Fruit fly (Drosophila melanogaster) whole organism, embryonic: ENCODE measurements around the gene CG15332.

Experiments used
- Aef1 ChIP-seq: fragments of 200-800 bp; sonication (Bioruptor generic); IDR thresholded peaks from 3 replicates; pipeline ENCODE4 v1.3.6; 2022; ENCODE audit warnings: missing biosample characterization, missing genetic modification characterization
- Asciz ChIP-seq: fragments of 200-800 bp; sonication (Bioruptor generic); optimal IDR thresholded peaks from 2 replicates; lab custom pipeline; 2017; ENCODE audit warnings: missing biosample characterization, mild to moderate bottlenecking, missing genetic modification characterization, missing genetic modification reagents
- CG10209 ChIP-seq: fragments of 200-800 bp; sonication (Bioruptor generic); optimal IDR thresholded peaks from 3 replicates; lab custom pipeline; 2017; ENCODE audit warnings: missing biosample characterization, mild to moderate bottlenecking, missing genetic modification characterization, missing genetic modification reagents
- CG1024 ChIP-seq: fragments of 200-800 bp; sonication (Bioruptor generic); IDR thresholded peaks from 2 replicates; pipeline ENCODE4 v1.3.6; 2022; ENCODE audit warnings: missing biosample characterization, missing genetic modification characterization
- CG10979 ChIP-seq: fragments of 200-800 bp; sonication (Bioruptor generic); optimal IDR thresholded peaks from 2 replicates; lab custom pipeline; 2018; ENCODE audit warnings: missing biosample characterization, mild to moderate bottlenecking, missing genetic modification characterization, moderate library complexity
- CG11247 ChIP-seq: fragments of 200-800 bp; sonication (Bioruptor generic); IDR thresholded peaks from 2 replicates; pipeline ENCODE4 v1.3.6; 2022; ENCODE audit warnings: missing biosample characterization, missing genetic modification characterization
- CG12659 ChIP-seq: fragments of 200-800 bp; sonication (Bioruptor generic); optimal IDR thresholded peaks from 3 replicates; lab custom pipeline; 2017; ENCODE audit warnings: mild to moderate bottlenecking, missing biosample characterization, missing genetic modification reagents, missing genetic modification characterization
- CG14441 ChIP-seq: fragments of 200-800 bp; sonication (Bioruptor generic); IDR thresholded peaks from 2 replicates; pipeline ENCODE4 v1.3.6; 2022; ENCODE audit warnings: missing biosample characterization, missing genetic modification characterization
- CG15269 ChIP-seq: fragments of 200-800 bp; sonication (Bioruptor generic); optimal IDR thresholded peaks from 2 replicates; lab custom pipeline; 2018; ENCODE audit warnings: missing biosample characterization, mild to moderate bottlenecking, missing genetic modification characterization, moderate library complexity
- CG18262 ChIP-seq: fragments of 200-800 bp; optimal IDR thresholded peaks from 3 replicates; lab custom pipeline; 2019; ENCODE audit warnings: missing biosample characterization, mild to moderate bottlenecking, missing genetic modification characterization, moderate library complexity
- CG30403 ChIP-seq: fragments of 200-800 bp; sonication (Bioruptor generic); optimal IDR thresholded peaks from 3 replicates; lab custom pipeline; 2016; ENCODE audit warnings: missing biosample characterization, missing genetic modification characterization
- CG3995 ChIP-seq: fragments of 200-800 bp; sonication (Bioruptor generic); optimal IDR thresholded peaks from 3 replicates; lab custom pipeline; 2016; ENCODE audit warnings: missing biosample characterization, missing genetic modification characterization
- CG4820 ChIP-seq: fragments of 200-800 bp; sonication (Bioruptor generic); optimal IDR thresholded peaks from 3 replicates; lab custom pipeline; 2016; ENCODE audit warnings: missing biosample characterization, missing genetic modification characterization
- CG6175 ChIP-seq: fragments of 200-800 bp; sonication (Bioruptor generic); IDR thresholded peaks from 3 replicates; pipeline ENCODE4 v1.3.6; 2022; ENCODE audit warnings: missing biosample characterization, missing genetic modification characterization
- CG6654 ChIP-seq: fragments of 200-800 bp; sonication (Bioruptor generic); optimal IDR thresholded peaks from 2 replicates; lab custom pipeline; 2017; ENCODE audit warnings: missing biosample characterization, mild to moderate bottlenecking, missing genetic modification characterization
- CG6689 ChIP-seq: fragments of 200-800 bp; sonication (Bioruptor generic); IDR thresholded peaks from 2 replicates; pipeline ENCODE4 v1.3.6; 2022; ENCODE audit warnings: missing biosample characterization, missing genetic modification characterization
- CG8290 ChIP-seq, 3 experiments: fragments of 200-800 bp; sonication (Bioruptor generic); optimal IDR thresholded peaks; 2 replicates each; lab custom pipeline; 2016 to 2019; ENCODE audit warnings: missing biosample characterization in 3 of 3, missing genetic modification characterization in 3 of 3, mild to moderate bottlenecking in 2 of 3, moderate library complexity in 1 of 3
- CG8944 ChIP-seq: fragments of 200-800 bp; sonication (Bioruptor generic); optimal IDR thresholded peaks from 3 replicates; lab custom pipeline; 2016; ENCODE audit warnings: missing biosample characterization, missing genetic modification characterization
- CG9932 ChIP-seq: fragments of 200-800 bp; sonication (Bioruptor generic); IDR thresholded peaks from 2 replicates; pipeline ENCODE4 v1.3.6; 2022; ENCODE audit warnings: missing biosample characterization, missing genetic modification characterization
- Dll ChIP-seq: fragments of 200-800 bp; sonication (Bioruptor generic); IDR thresholded peaks from 4 replicates; pipeline ENCODE4 v1.3.6; 2022; ENCODE audit warnings: missing biosample characterization, missing genetic modification characterization; ENCODE audit not compliant: partially characterized antibody
- Ets65A ChIP-seq: fragments of 200-800 bp; sonication (Bioruptor generic); peaks from one replicate; lab custom pipeline; 2016; ENCODE audit warnings: missing biosample characterization, missing genetic modification characterization
- Fer1 ChIP-seq: fragments of 200-800 bp; sonication (Bioruptor generic); optimal IDR thresholded peaks from 2 replicates; lab custom pipeline; 2017; ENCODE audit warnings: missing biosample characterization, mild to moderate bottlenecking, missing genetic modification characterization
- HLH3B ChIP-seq: fragments of 200-800 bp; sonication (Bioruptor generic); IDR thresholded peaks from 2 replicates; pipeline ENCODE4 v1.3.6; 2022; ENCODE audit warnings: missing biosample characterization, missing genetic modification characterization
- HmgD ChIP-seq: fragments of 200-800 bp; sonication (Bioruptor generic); optimal IDR thresholded peaks from 3 replicates; lab custom pipeline; 2016; ENCODE audit warnings: missing biosample characterization, missing genetic modification characterization
- Mrtf ChIP-seq: fragments of 200-800 bp; sonication (Bioruptor generic); IDR thresholded peaks from 3 replicates; pipeline ENCODE4 v1.3.6; 2022; ENCODE audit warnings: missing biosample characterization, missing genetic modification characterization
- NK7.1 ChIP-seq: fragments of 200-800 bp; sonication (Bioruptor generic); optimal IDR thresholded peaks from 3 replicates; lab custom pipeline; 2016; ENCODE audit warnings: missing biosample characterization, missing genetic modification characterization
- PHDP ChIP-seq: fragments of 200-800 bp; sonication (Bioruptor generic); optimal IDR thresholded peaks from 3 replicates; lab custom pipeline; 2018; ENCODE audit warnings: missing biosample characterization, mild to moderate bottlenecking, missing genetic modification characterization, moderate library complexity
- Pdp1 ChIP-seq, 2 experiments: fragments of 200-800 bp; sonication (Bioruptor generic); optimal IDR thresholded peaks; 3 replicates each; lab custom pipeline; 2016; ENCODE audit warnings: missing biosample characterization in 2 of 2, missing genetic modification characterization in 2 of 2, mild to moderate bottlenecking in 1 of 2, moderate library complexity in 1 of 2
- Sry-δ ChIP-seq: fragments of 200-800 bp; sonication (Bioruptor generic); optimal IDR thresholded peaks from 2 replicates; lab custom pipeline; 2016; ENCODE audit warnings: missing biosample characterization, missing genetic modification characterization
- bcd ChIP-seq: fragments of 200-800 bp; sonication (Bioruptor generic); optimal IDR thresholded peaks from 2 replicates; lab custom pipeline; 2017; ENCODE audit warnings: missing biosample characterization, mild to moderate bottlenecking, missing genetic modification characterization
- bsh ChIP-seq, 2 experiments: fragments of 200-800 bp; sonication (Bioruptor generic); optimal IDR thresholded peaks; 2 replicates each; lab custom pipeline; 2017 to 2018; ENCODE audit warnings: mild to moderate bottlenecking in 2 of 2, missing biosample characterization in 2 of 2, missing genetic modification characterization in 2 of 2, moderate library complexity in 1 of 2
- cg ChIP-seq: fragments of 200-800 bp; sonication (Bioruptor generic); optimal IDR thresholded peaks from 3 replicates; lab custom pipeline; 2019; ENCODE audit warnings: missing biosample characterization, mild to moderate bottlenecking, missing genetic modification characterization, moderate library complexity
- crp ChIP-seq, 2 experiments: fragments of 200-800 bp; sonication (Bioruptor generic); optimal IDR thresholded peaks; 2 replicates in 1 of 2; 3 replicates in 1 of 2; lab custom pipeline; 2017; ENCODE audit warnings: missing biosample characterization in 2 of 2, missing genetic modification characterization in 2 of 2, mild to moderate bottlenecking in 1 of 2, moderate library complexity in 1 of 2
- eyg ChIP-seq: fragments of 200-800 bp; sonication (Bioruptor generic); optimal IDR thresholded peaks from 3 replicates; lab custom pipeline; 2016; ENCODE audit warnings: missing biosample characterization, missing genetic modification characterization
- hb ChIP-seq: fragments of 200-800 bp; sonication (Bioruptor generic); IDR thresholded peaks from 3 replicates; pipeline ENCODE4 v1.3.6; 2022; ENCODE audit warnings: missing biosample characterization, missing genetic modification characterization; ENCODE audit not compliant: partially characterized antibody
- jigr1 ChIP-seq: fragments of 200-800 bp; sonication (Bioruptor generic); IDR thresholded peaks from 3 replicates; pipeline ENCODE4 v1.3.6; 2022; ENCODE audit warnings: missing biosample characterization, missing genetic modification characterization
- maf-S ChIP-seq: fragments of 200-800 bp; sonication (Bioruptor generic); optimal IDR thresholded peaks from 2 replicates; lab custom pipeline; 2016; ENCODE audit warnings: missing biosample characterization, missing genetic modification characterization
- nom ChIP-seq: fragments of 200-800 bp; sonication (Bioruptor generic); optimal IDR thresholded peaks from 2 replicates; lab custom pipeline; 2017; ENCODE audit warnings: missing biosample characterization, missing genetic modification characterization, mild to moderate bottlenecking, moderate library complexity, missing genetic modification reagents
- pb ChIP-seq: fragments of 200-800 bp; sonication (Bioruptor generic); optimal IDR thresholded peaks from 3 replicates; lab custom pipeline; 2016; ENCODE audit warnings: missing biosample characterization, missing genetic modification characterization
- pho ChIP-seq: fragments of 200-800 bp; sonication (Bioruptor generic); optimal IDR thresholded peaks from 2 replicates; lab custom pipeline; 2016; ENCODE audit warnings: missing biosample characterization, missing genetic modification characterization
- shn ChIP-seq: fragments of 200-800 bp; sonication (Bioruptor generic); optimal IDR thresholded peaks from 3 replicates; lab custom pipeline; 2016; ENCODE audit warnings: missing biosample characterization, missing genetic modification characterization
- tgo ChIP-seq: fragments of 200-800 bp; sonication (Bioruptor generic); IDR thresholded peaks from 3 replicates; pipeline ENCODE4 v1.3.6; 2022; ENCODE audit warnings: missing biosample characterization, missing genetic modification characterization
- tin ChIP-seq: fragments of 200-800 bp; sonication (Bioruptor generic); optimal IDR thresholded peaks from 3 replicates; lab custom pipeline; 2016; ENCODE audit warnings: missing biosample characterization, missing genetic modification characterization
- toy ChIP-seq: fragments of 200-800 bp; sonication (Bioruptor generic); IDR thresholded peaks from 2 replicates; pipeline ENCODE4 v1.3.6; 2022; ENCODE audit warnings: missing biosample characterization, missing genetic modification characterization
- unpg ChIP-seq: fragments of 200-800 bp; sonication (Bioruptor generic); optimal IDR thresholded peaks from 3 replicates; lab custom pipeline; 2018; ENCODE audit warnings: missing biosample characterization, mild to moderate bottlenecking, missing genetic modification characterization, moderate library complexity
- yki ChIP-seq: fragments of >200 bp; optimal IDR thresholded peaks from 3 replicates; lab custom pipeline; 2018
- zfh2 ChIP-seq: fragments of 200-800 bp; sonication (Bioruptor generic); optimal IDR thresholded peaks from 2 replicates; lab custom pipeline; 2016; ENCODE audit warnings: missing biosample characterization, missing genetic modification characterization

Gene CG15332

DNA sequence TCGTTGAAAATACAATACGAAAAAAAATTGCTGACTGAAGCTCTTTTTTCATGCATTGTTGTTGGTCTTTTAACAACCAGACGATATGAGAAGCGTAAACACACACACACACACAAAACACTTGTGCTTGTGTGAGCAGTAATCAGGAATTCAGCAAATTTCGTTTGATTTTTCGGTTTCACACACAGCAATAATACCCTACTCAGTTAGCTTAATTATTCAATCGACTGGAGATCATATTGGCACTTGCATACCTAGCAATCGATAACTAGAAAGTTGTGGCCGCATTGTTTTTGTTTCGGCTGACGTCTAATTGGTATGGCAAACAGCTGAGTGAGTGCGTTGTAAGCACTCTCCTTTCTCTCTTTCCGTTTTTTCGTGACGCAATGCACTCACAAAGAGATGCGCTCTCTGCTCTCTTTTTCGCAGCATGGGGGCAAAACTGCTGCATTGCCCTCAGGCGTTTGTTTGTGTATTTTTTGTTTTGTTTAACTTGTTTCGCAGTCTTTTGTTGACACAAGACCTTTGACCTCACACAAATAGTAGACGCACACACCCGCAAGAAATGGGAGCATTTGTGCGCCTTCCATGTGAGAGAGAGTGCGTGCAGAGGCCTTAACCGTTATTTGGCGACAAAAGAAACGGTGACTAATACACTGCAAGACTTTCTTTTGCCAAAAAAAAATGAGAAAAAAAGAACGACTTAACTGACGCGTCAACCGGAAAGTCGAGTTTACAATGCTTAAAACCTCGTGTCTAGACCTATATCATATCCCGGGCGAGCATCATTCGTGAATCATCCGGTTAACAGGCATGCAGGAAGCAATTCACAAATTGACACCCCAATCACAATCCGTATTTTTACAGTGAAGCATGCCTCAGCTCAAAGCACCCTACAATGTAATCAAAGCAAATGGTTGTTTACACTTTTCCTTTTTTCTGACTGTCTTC, 10.7 kb downstream of the CG15332 start (continued):
- TF ChIP-seq CG10209 (peak; percentile 3), HLH3B (GFP tag; lab: Robert Waterston, UW) (0 out of 2 replicates have a peak, but pooled peaks have one; percentile 28), cg (peak; percentile 92), yki (peak; percentile 7), crp (GFP tag; optimal IDR thresholded peaks at IDR 0.05; lab: Kevin White, UChicago) (peak in 1 of 2 experiments; percentile 54), CG12659 (GFP tag; lab: Kevin White, UChicago) (peak; percentile 8), nom (GFP tag; lab: Kevin White, UChicago) (peak; percentile 5), CG10979 (peak; percentile 40), Asciz (GFP tag; lab: Kevin White, UChicago) (peak; percentile 49), jigr1 (GFP tag; lab: Robert Waterston, UW) (no peak), CG4820 (GFP tag; lab: Kevin White, UChicago) (peak; percentile 8), CG8944 (GFP tag; lab: Kevin White, UChicago) (peak; percentile 2), tin (GFP tag; lab: Kevin White, UChicago) (no peak), Fer1 (GFP tag; lab: Kevin White, UChicago) (peak; percentile 12), Pdp1 (GFP tag; optimal IDR thresholded peaks at IDR 0.05; lab: Kevin White, UChicago) (peak in 1 of 2 experiments; percentile 93), bcd (no peak), CG15269 (tag; lab: Kevin White, UChicago) (peak; percentile 11), shn (GFP tag; lab: Kevin White, UChicago) (peak; percentile 19), Aef1 (peak; percentile 47; the same call in 2 of the 3 replicates), CG30403 (GFP tag; lab: Kevin White, UChicago) (peak; percentile 30), bsh (GFP tag; optimal IDR thresholded peaks at IDR 0.05; lab: Kevin White, UChicago) (peak; percentile 3 to 49), hb (GFP tag; lab: Robert Waterston, UW) (no peak), CG6654 (GFP tag; lab: Kevin White, UChicago) (no peak), zfh2 (GFP tag; lab: Kevin White, UChicago) (peak; percentile 40), CG6175 (GFP tag; lab: Robert Waterston, UW) (0 out of 3 replicates have a peak, but pooled peaks have one; percentile 10), CG1024 (0 out of 2 replicates have a peak, but pooled peaks have one; percentile 2), Sry-δ (no peak), pb (GFP tag; lab: Kevin White, UChicago) (peak; percentile 8), PHDP (tag; lab: Kevin White, UChicago) (peak; percentile 37), CG18262 (tag; lab: Kevin White, UChicago) (peak; percentile 46), maf-S (GFP tag; lab: Kevin White, UChicago) (no peak), Ets65A (peak; percentile 90), Mrtf (GFP tag; lab: Robert Waterston, UW) (no peak), toy (no peak), Dll (0 out of 4 replicates have a peak, but pooled peaks have one; percentile 37), HmgD (peak; percentile 1), tgo (GFP tag; lab: Robert Waterston, UW) (peak; percentile 33; the same call in 2 of the 3 replicates), eyg (GFP tag; lab: Kevin White, UChicago) (no peak), CG8290 (GFP tag; optimal IDR thresholded peaks at IDR 0.05; lab: Kevin White, UChicago) (no peak), CG8290 (tag; optimal IDR thresholded peaks at IDR 0.05; lab: Kevin White, UChicago) (peak in 1 of 2 experiments; percentile 58), NK7.1 (GFP tag; lab: Kevin White, UChicago) (no peak), CG14441 (0 out of 2 replicates have a peak, but pooled peaks have one; percentile 35), CG11247 (0 out of 2 replicates have a peak, but pooled peaks have one; percentile 22), CG6689 (GFP tag; lab: Robert Waterston, UW) (peak; percentile 47), unpg (peak; percentile 31), pho (no peak), CG9932 (GFP tag; lab: Robert Waterston, UW) (peak; percentile 31; the same call in 1 of the 2 replicates), CG3995 (peak; percentile 26)
